Fruit fly (Drosophila melanogaster): ENCODE results near the gene CG17738.

Gene CG17738

dm6 chr3R:12290466-12291237, 20.0 kb downstream of the CG17738 start:
- TF ChIP-seq svp (GFP tag) (peak; percentile 58), fkh (GFP tag; optimal IDR thresholded peaks at IDR 0.05) (peak; percentile 43), acj6 (GFP tag; optimal IDR thresholded peaks at IDR 0.05) (no peak), esn (GFP tag; optimal IDR thresholded peaks at IDR 0.05) (no peak), Hr39 (GFP tag; optimal IDR thresholded peaks at IDR 0.05) (no peak)

dm6 chr3R:12291872-12292271, 21.2 kb downstream of the CG17738 start:
- TF ChIP-seq svp (GFP tag) (peak; percentile 68), Ets96B (tag; optimal IDR thresholded peaks at IDR 0.05) (no peak), Eip93F (GFP tag; optimal IDR thresholded peaks at IDR 0.05) (no peak), Met (GFP tag; optimal IDR thresholded peaks at IDR 0.05) (no peak), CG11294 (GFP tag; IDR thresholded peaks at IDR 0.05) (no peak), CG8319 (GFP tag; optimal IDR thresholded peaks at IDR 0.05) (no peak)

dm6 chr3R:12297261-12297660, 26.6 kb downstream of the CG17738 start:
- TF ChIP-seq CG11902 (GFP tag; optimal IDR thresholded peaks at IDR 0.05) (no peak), CG3919 (GFP tag; optimal IDR thresholded peaks at IDR 0.05) (peak; percentile 39), CG8119 (GFP tag; IDR thresholded peaks at IDR 0.05) (peak; percentile 86), CG6276 (GFP tag; optimal IDR thresholded peaks at IDR 0.05) (peak; percentile 78), Smox (GFP tag; optimal IDR thresholded peaks at IDR 0.05) (no peak), CG6163 (GFP tag; IDR thresholded peaks at IDR 0.05) (peak; percentile 58; the same call in 1 of the 3 replicates), Met (GFP tag; optimal IDR thresholded peaks at IDR 0.05) (no peak), vri (GFP tag; optimal IDR thresholded peaks at IDR 0.05) (no peak), Blimp-1 (GFP tag; optimal IDR thresholded peaks at IDR 0.05) (no peak), topi (GFP tag; optimal IDR thresholded peaks at IDR 0.05) (no peak), cyc (GFP tag; optimal IDR thresholded peaks at IDR 0.05) (no peak), Ets96B (tag; optimal IDR thresholded peaks at IDR 0.05) (peak; percentile 39), Hr39 (GFP tag; optimal IDR thresholded peaks at IDR 0.05) (no peak), Gug (GFP tag; IDR thresholded peaks at IDR 0.05) (peak; percentile 58), CG10669 (GFP tag; optimal IDR thresholded peaks at IDR 0.05) (peak; percentile 18), spab (GFP tag; optimal IDR thresholded peaks at IDR 0.05) (peak; percentile 13), CG10631 (GFP tag; optimal IDR thresholded peaks at IDR 0.05) (peak; percentile 9), Hr4 (GFP tag; optimal IDR thresholded peaks at IDR 0.05) (peak; percentile 81), achi (GFP tag; optimal IDR thresholded peaks at IDR 0.05) (peak; percentile 59), CG11294 (GFP tag; IDR thresholded peaks at IDR 0.05) (peak; percentile 49), Sox102F (GFP tag; optimal IDR thresholded peaks at IDR 0.05) (no peak), svp (GFP tag) (peak; percentile 78), esn (GFP tag; optimal IDR thresholded peaks at IDR 0.05) (no peak), CG31627 (GFP tag; optimal IDR thresholded peaks at IDR 0.05) (no peak), pdm3 (GFP tag; optimal IDR thresholded peaks at IDR 0.05) (peak; percentile 29), lz (GFP tag; optimal IDR thresholded peaks at IDR 0.05) (no peak), CG3032 (tag; optimal IDR thresholded peaks at IDR 0.05) (peak; percentile 44), Sox15 (GFP tag; optimal IDR thresholded peaks at IDR 0.05) (no peak), CG8632 (GFP tag; optimal IDR thresholded peaks at IDR 0.05) (no peak), CG1621 (tag; optimal IDR thresholded peaks at IDR 0.05) (peak; percentile 2), net (GFP tag; optimal IDR thresholded peaks at IDR 0.05) (peak; percentile 28), Hr38 (GFP tag; optimal IDR thresholded peaks at IDR 0.05) (no peak), CG9139 (GFP tag; optimal IDR thresholded peaks at IDR 0.05) (no peak), acj6 (GFP tag; optimal IDR thresholded peaks at IDR 0.05) (peak; percentile 28), CG6792 (GFP tag; optimal IDR thresholded peaks at IDR 0.05) (no peak), dsx (GFP tag; optimal IDR thresholded peaks at IDR 0.05; ENCODE audit: poor library complexity, severe bottlenecking) (peak; percentile 29), Ets21C (GFP tag; optimal IDR thresholded peaks at IDR 0.05) (no peak), eg (GFP tag; IDR thresholded peaks at IDR 0.05) (peak; percentile 84), CG34406 (GFP tag; optimal IDR thresholded peaks at IDR 0.05) (no peak), Eip78C (GFP tag) (peak; percentile 85), salr (GFP tag; optimal IDR thresholded peaks at IDR 0.05) (peak in 1 of 2 experiments; percentile 58), CG15336 (GFP tag; IDR thresholded peaks at IDR 0.05) (peak; percentile 84), fd59A (GFP tag; optimal IDR thresholded peaks at IDR 0.05) (no peak), CG7368 (GFP tag; optimal IDR thresholded peaks at IDR 0.05) (no peak)
